Worm (Caenorhabditis elegans): ENCODE data around the gene F53E4.2.

DNA sequence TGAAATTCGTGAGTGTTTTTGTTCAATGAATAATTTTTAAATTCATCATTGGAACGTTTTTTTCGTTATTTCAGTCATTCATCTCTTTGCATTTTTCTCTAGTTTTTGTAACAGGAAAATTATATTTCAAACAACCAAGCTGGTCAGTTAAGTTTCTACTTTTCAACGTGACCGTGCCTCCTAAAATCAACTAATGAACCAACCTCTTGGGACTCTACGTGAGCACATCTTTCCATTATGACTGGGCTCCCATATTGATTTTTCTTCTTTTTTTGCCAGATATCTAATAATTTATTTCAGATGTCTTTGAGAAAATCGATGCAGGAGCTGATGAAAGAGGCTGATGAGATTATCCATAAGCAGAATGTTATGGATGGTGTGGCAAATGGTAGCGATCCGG lies 28.7 kb upstream of the F53E4.2 start, which contains the start of gene C55A1.11:
- TF ChIP-seq nhr-6 (tag; optimal IDR thresholded peaks at IDR 0.05) (no peak), snpc-4 (tag; optimal IDR thresholded peaks at IDR 0.05) (no peak), lsy-2 (tag; optimal IDR thresholded peaks at IDR 0.05) (no peak), unc-62 (GFP tag; optimal IDR thresholded peaks at IDR 0.05) (no peak), nhr-11 (tag; optimal IDR thresholded peaks at IDR 0.05) (no peak), lin-39 (tag; optimal IDR thresholded peaks at IDR 0.05) (no peak), ztf-11 (tag; optimal IDR thresholded peaks at IDR 0.05) (no peak), mdl-1 (tag; optimal IDR thresholded peaks at IDR 0.05) (no peak), lin-11 (tag; optimal IDR thresholded peaks at IDR 0.05) (no peak), alr-1 (tag; optimal IDR thresholded peaks at IDR 0.05) (no peak), unc-39 (tag; optimal IDR thresholded peaks at IDR 0.05) (no peak), elt-1 (tag; optimal IDR thresholded peaks at IDR 0.05) (no peak), F13H6.1 (tag; optimal IDR thresholded peaks at IDR 0.05) (no peak), sma-9 (GFP tag; optimal IDR thresholded peaks at IDR 0.05) (no peak), sma-9 (tag; optimal IDR thresholded peaks at IDR 0.05) (no peak)
